Worm (Caenorhabditis elegans): Measurements from ENCODE around the gene ZK813.4.
A peak's percentile ranks its signal among the peaks of the same experiment; 100 is the strongest.

Gene ZK813.4

DNA sequence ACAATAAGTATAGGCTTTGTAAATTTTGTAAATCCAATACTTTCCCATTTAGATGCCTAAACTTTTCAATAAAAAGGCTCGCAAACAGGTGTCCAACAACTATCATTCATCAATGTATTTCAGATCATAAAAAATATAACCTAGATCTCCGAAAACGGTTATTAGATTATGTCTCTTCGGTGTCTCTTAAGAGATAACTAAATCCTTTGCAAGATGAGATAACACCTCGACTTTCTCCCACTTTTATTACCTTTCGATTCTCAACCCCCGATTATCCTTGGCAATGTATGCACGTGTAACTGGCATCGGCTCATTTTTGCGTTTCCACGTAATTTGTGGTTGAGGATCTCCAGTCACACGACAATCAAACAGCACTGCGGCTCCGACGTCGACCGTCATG is 32.2 kb upstream of the ZK813.4 start:
- TF ChIP-seq F49E8.2 (tag; optimal IDR thresholded peaks at IDR 0.05; ENCODE audit: insufficient read depth) (no peak), ets-4 (GFP tag; optimal IDR thresholded peaks at IDR 0.05) (no peak), mxl-1 (tag; optimal IDR thresholded peaks at IDR 0.05) (no peak), lag-1 (GFP tag; IDR thresholded peaks at IDR 0.05) (no peak), cebp-1 (GFP tag; IDR thresholded peaks at IDR 0.05) (no peak), cebp-1 (tag; optimal IDR thresholded peaks at IDR 0.05) (no peak), hlh-12 (tag; optimal IDR thresholded peaks at IDR 0.05) (no peak), B0261.1 (tag; optimal IDR thresholded peaks at IDR 0.05) (no peak), ztf-26 (tag; optimal IDR thresholded peaks at IDR 0.05) (no peak)

DNA sequence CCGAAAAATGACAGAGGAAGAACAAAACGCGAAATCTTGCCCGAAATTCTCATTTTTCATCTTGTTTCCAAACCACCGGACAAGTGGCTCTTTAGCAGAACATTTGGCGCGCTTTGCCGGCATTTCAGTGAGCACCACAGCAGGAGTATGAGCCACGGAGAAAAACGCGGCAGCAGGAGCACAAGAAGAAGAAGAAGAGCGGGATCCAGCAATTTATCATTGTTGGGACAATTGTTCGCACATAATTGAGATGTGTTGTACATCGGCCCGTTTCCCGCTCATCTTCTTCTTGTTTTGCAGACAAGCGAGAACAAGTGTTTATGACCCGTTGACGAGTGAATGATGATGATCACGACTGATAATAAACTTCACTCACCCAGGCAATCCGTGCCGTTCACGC is 25.6 kb upstream of the ZK813.4 start:
- TF ChIP-seq madf-6 (GFP tag; IDR thresholded peaks at IDR 0.05) (no peak), zfh-2 (GFP tag; conservative IDR thresholded peaks at IDR 0.05) (peak; percentile 47; the same call in 1 of the 2 replicates)

DNA sequence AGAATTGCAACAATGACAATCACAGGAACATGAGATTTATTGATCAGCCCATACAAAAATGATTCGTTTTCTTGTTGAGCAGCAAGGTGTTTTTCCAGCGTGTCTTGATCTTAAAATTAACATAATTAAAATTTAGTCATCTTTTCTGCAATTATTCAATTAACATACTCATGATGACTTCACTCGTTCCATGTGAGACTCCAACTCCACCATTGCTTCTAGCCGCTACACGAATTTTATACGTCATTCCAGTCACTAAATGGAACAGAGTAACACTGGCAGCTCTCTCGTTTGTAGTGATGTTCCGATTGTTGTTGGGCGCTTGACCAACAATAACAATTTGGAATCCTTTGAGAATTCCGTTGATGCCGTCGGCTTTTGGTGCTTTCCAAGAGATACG is 23.9 kb upstream of the ZK813.4 start:
- TF ChIP-seq die-1 (tag; optimal IDR thresholded peaks at IDR 0.05), result no peak
- no peak for TF ChIP-seq F57A8.1 (GFP tag; optimal IDR thresholded peaks at IDR 0.05)
- no peak for TF ChIP-seq nhr-179 (tag; optimal IDR thresholded peaks at IDR 0.05)
- TF ChIP-seq madf-3 (GFP tag; IDR thresholded peaks at IDR 0.05), result no peak
- no peak for TF ChIP-seq ztf-22 (GFP tag; optimal IDR thresholded peaks at IDR 0.05)
- TF ChIP-seq F10E7.11 (tag; optimal IDR thresholded peaks at IDR 0.05), result no peak
- TF ChIP-seq madf-8 (GFP tag; conservative IDR thresholded peaks at IDR 0.05), result no peak
- TF ChIP-seq unc-62 (GFP tag; optimal IDR thresholded peaks at IDR 0.05), result no peak
- no peak for TF ChIP-seq nhr-27 (tag; optimal IDR thresholded peaks at IDR 0.05)
- no peak for TF ChIP-seq sdz-38 (tag; optimal IDR thresholded peaks at IDR 0.05)
- no peak for TF ChIP-seq hlh-12 (tag; optimal IDR thresholded peaks at IDR 0.05)
- TF ChIP-seq dpl-1 (GFP tag; optimal IDR thresholded peaks at IDR 0.05), result no peak
- no peak for TF ChIP-seq somi-1 (GFP tag; optimal IDR thresholded peaks at IDR 0.05)
- no peak for TF ChIP-seq madf-6 (GFP tag; IDR thresholded peaks at IDR 0.05)

DNA sequence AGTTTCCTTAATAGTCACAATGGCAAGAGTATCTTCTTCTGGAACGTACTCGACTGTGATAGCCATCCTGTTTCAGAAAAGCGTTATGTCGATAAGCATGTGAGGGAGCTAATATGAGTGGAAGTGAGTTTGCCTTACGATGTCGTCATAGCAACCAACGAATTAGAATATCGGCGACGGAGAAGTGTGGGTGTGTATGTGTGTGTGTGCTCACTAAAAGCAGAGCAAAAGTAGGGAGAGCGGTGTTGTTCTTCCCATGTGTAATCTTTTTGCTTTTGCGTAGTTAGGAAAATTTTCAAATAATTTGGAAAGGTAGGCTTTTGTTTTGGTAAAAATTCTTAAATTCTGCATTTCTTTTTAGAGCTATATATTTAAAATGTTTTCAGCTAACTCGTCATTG is 21.2 kb upstream of the ZK813.4 start, which contains the start of gene ZK813.5:
ZK813.5 (minus strand) TSS at position 101 of the 400 bp plus-strand sequence.
- no peak for TF ChIP-seq T07F8.4 (tag; optimal IDR thresholded peaks at IDR 0.05)
- no peak for TF ChIP-seq F49E8.2 (tag; optimal IDR thresholded peaks at IDR 0.05; ENCODE audit: insufficient read depth)
- no peak for TF ChIP-seq F57C9.4 (tag; optimal IDR thresholded peaks at IDR 0.05)
- no peak for TF ChIP-seq F55B11.4 (tag; optimal IDR thresholded peaks at IDR 0.05; ENCODE audit: borderline replicate concordance, insufficient read depth)
- no peak for TF ChIP-seq mel-28 (tag; optimal IDR thresholded peaks at IDR 0.05; ENCODE audit: borderline replicate concordance)
- no peak for TF ChIP-seq dox-1 (GFP tag; IDR thresholded peaks at IDR 0.05)
- no peak for TF ChIP-seq ceh-40 (GFP tag; IDR thresholded peaks at IDR 0.05)
- no peak for TF ChIP-seq ztf-18 (tag; optimal IDR thresholded peaks at IDR 0.05)

DNA sequence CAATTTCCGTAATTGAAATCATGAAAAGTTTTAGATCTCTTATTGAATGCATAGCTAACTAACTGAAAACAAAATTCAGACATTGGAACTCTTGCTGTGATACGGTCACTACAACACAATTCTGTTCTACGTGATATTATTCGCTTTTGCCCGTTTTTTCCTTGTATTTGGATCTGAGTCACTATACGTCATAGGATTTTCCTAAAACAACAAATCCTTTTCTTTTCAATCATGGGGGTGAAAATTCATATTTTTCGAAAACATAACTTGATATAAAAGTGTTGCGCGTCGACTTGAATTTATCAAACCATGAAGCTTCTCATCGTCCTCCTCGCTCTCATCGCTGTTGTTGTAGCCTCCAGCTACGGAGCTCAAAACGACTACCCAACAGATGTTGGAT is 16.1 kb upstream of the ZK813.4 start, which contains the start of gene ZK813.1:
ZK813.1 (plus strand) TSS at position 301 of the 400 bp plus-strand sequence.
- no peak for TF ChIP-seq sea-2 (GFP tag; IDR thresholded peaks at IDR 0.05)
- no peak for TF ChIP-seq sptf-2 (GFP tag; optimal IDR thresholded peaks at IDR 0.05)
- TF ChIP-seq lir-1 (GFP tag; conservative IDR thresholded peaks at IDR 0.05), result no peak
- no peak for TF ChIP-seq F55B11.4 (tag; optimal IDR thresholded peaks at IDR 0.05; ENCODE audit: borderline replicate concordance, insufficient read depth)
- TF ChIP-seq pha-4 (tag; optimal IDR thresholded peaks at IDR 0.05), result no peak
- no peak for TF ChIP-seq tlf-1 (GFP tag; optimal IDR thresholded peaks at IDR 0.05)
- TF ChIP-seq ztf-18 (tag; optimal IDR thresholded peaks at IDR 0.05), result no peak
- TF ChIP-seq cebp-1 (GFP tag; IDR thresholded peaks at IDR 0.05), result no peak
- no peak for TF ChIP-seq cebp-1 (tag; optimal IDR thresholded peaks at IDR 0.05)
- no peak for TF ChIP-seq mes-4 (tag; optimal IDR thresholded peaks at IDR 0.05)
- no peak for TF ChIP-seq egl-44 (GFP tag; IDR thresholded peaks at IDR 0.05)
- TF ChIP-seq nfyb-1 (GFP tag; IDR thresholded peaks at IDR 0.05), result no peak
- TF ChIP-seq rec-8 (tag; optimal IDR thresholded peaks at IDR 0.05), result no peak
- TF ChIP-seq Y79H2A.3 (GFP tag; conservative IDR thresholded peaks at IDR 0.05), result no peak
- no peak for TF ChIP-seq dpff-1 (tag; optimal IDR thresholded peaks at IDR 0.05)
- TF ChIP-seq ztf-25 (GFP tag; IDR thresholded peaks at IDR 0.05), result no peak

All from whole organism, young adult.